Worm (Caenorhabditis elegans) whole organism, L1 larva: ENCODE data around the gene srg-65.

Experiments used
- ama-1 ChIP-seq: fragments of 150-350 bp; optimal IDR thresholded peaks from 2 replicates; lab custom pipeline; 2014
- ceh-63 ChIP-seq: fragments of 200-800 bp; sonication (Bioruptor generic); optimal IDR thresholded peaks from 2 replicates; lab custom pipeline; 2018; ENCODE audit warnings: mild to moderate bottlenecking, missing genetic modification characterization, missing compliant biosample characterization
- egl-27 ChIP-seq, 2 experiments: fragments of 150-350 bp in 1 of 2; sonication (generic microtip); optimal IDR thresholded peaks; 3 replicates each; lab custom pipeline; 2017 to 2018; ENCODE audit warnings: missing biosample characterization in 2 of 2, missing genetic modification characterization in 2 of 2, missing genetic modification reagents in 2 of 2
- sup-37 ChIP-seq: fragments of 200-800 bp; sonication (Bioruptor generic); optimal IDR thresholded peaks from 2 replicates; lab custom pipeline; 2018; ENCODE audit warnings: mild to moderate bottlenecking, missing genetic modification characterization, missing compliant biosample characterization

DNA sequence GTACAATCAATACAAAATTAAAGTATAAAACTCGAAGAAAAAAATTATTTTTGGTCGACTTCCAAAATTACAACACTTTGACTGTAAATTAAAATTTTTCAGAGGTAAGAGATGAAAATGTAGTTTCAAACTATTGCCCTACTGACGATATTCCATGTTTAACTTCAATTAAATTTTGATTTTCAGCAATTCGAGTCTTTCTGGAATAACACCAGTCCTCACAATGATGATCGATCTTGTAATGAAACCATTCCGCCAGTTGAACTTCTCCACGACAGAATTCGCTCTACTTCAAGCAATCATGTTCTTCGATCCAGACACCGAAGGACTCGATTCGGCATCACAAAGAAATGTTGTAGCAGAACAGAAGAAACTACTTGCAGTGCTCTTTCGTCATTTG lies 24.4 kb upstream of the srg-65 start:
- no peak for TF ChIP-seq sup-37 (GFP tag; lab: Kevin White, UChicago)
- TF ChIP-seq ceh-63: no peak
- TF ChIP-seq ama-1: no peak
- TF ChIP-seq egl-27 (tag; optimal IDR thresholded peaks at IDR 0.05; lab: Kevin White, UChicago): no peak
